Worm (Caenorhabditis elegans): ENCODE data around the gene rars-2.

DNA sequence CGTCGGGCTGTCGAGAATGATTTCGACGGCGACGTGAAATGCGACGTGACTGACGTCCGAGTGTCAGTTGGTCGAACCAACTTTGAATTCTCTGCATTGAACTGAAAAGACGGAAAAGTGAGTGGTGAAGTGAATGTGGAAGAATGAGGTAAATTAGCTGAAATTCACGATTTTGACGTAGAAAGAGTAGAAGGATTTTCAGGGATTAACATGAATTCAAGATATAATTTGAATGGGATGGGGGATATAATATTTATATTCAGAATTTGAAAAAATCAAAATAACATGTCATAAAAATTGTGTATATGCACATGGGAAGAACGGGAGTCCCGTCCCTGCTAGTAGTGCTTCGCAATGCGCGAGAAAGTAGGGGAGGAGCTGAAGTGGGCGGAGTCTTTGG, 7.2 kb upstream of the rars-2 start, which contains the start of gene C29H12.6:
- TF ChIP-seq hmg-4 (GFP tag; optimal IDR thresholded peaks at IDR 0.05) (no peak), B0310.2 (tag; optimal IDR thresholded peaks at IDR 0.05) (no peak), ama-1 (optimal IDR thresholded peaks at IDR 0.05) (no peak), ceh-13 (GFP tag; optimal IDR thresholded peaks at IDR 0.05) (no peak), hnd-1 (tag; optimal IDR thresholded peaks at IDR 0.05) (no peak), scrt-1 (GFP tag; IDR thresholded peaks at IDR 0.05) (no peak), pes-1 (GFP tag; IDR thresholded peaks at IDR 0.05) (no peak), aly-1 (tag; optimal IDR thresholded peaks at IDR 0.05) (no peak), tbx-11 (GFP tag; IDR thresholded peaks at IDR 0.05) (no peak), hmbx-1 (tag; optimal IDR thresholded peaks at IDR 0.05) (no peak), ceh-36 (tag; optimal IDR thresholded peaks at IDR 0.05) (peak; percentile 66), F13C5.2 (tag; optimal IDR thresholded peaks at IDR 0.05) (no peak)

All from whole organism, early embryonic.